Fruit fly (Drosophila melanogaster) whole organism, pupa: ENCODE data around the gene CG33630.

ENCODE experiments used
- CG13204 ChIP-seq: fragments of 200-800 bp; sonication (Bioruptor generic); optimal IDR thresholded peaks from 2 replicates; lab custom pipeline; 2018; ENCODE audit warnings: missing biosample characterization, mild to moderate bottlenecking, missing genetic modification characterization, moderate library complexity
- CG17806 ChIP-seq: fragments of 200-800 bp; sonication (Bioruptor generic); optimal IDR thresholded peaks from 2 replicates; lab custom pipeline; 2018; ENCODE audit warnings: missing biosample characterization, mild to moderate bottlenecking, missing genetic modification characterization, moderate library complexity
- CG9948 ChIP-seq: fragments of 200-800 bp; sonication (Bioruptor generic); optimal IDR thresholded peaks from 2 replicates; lab custom pipeline; 2018; ENCODE audit warnings: missing biosample characterization, mild to moderate bottlenecking, missing genetic modification characterization, moderate library complexity
- fd96Ca ChIP-seq: fragments of 200-800 bp; sonication (Bioruptor generic); IDR thresholded peaks from 3 replicates; pipeline ENCODE4 v1.3.6; 2022; ENCODE audit warnings: missing biosample characterization, missing genetic modification characterization
- rn ChIP-seq: fragments of 200-800 bp; sonication (Bioruptor generic); IDR thresholded peaks from 2 replicates; pipeline ENCODE4 v1.3.6; 2022; ENCODE audit warnings: missing biosample characterization, missing genetic modification characterization

dm6 chr3R:10048842-10049527, 13.4 kb upstream of the CG33630 start, which contains the start of gene ohgt:
- TF ChIP-seq fd96Ca (GFP tag; lab: Robert Waterston, UW) (no peak), CG9948 (peak; percentile 27), CG17806 (no peak), rn (GFP tag; lab: Robert Waterston, UW) (no peak), CG13204 (GFP tag; lab: Kevin White, UChicago) (no peak)
